Worm (Caenorhabditis elegans): Measurements from ENCODE around the gene gpd-3.
A peak's percentile ranks its signal among the peaks of the same experiment; 100 is the strongest.

gpd-3 gene

ce11 chrX:3112946-3113427 is at the start of gene gpd-3:
Gene gpd-3 (minus strand): TSS chrX:3113341.
- no peak for TF ChIP-seq nhr-2 (tag; optimal IDR thresholded peaks at IDR 0.05)
- no peak for TF ChIP-seq zip-8 (tag; optimal IDR thresholded peaks at IDR 0.05)

- TF ChIP-seq elt-1 (tag; optimal IDR thresholded peaks at IDR 0.05; ENCODE audit: borderline replicate concordance, insufficient read depth) (no peak), lin-32 (GFP tag; optimal IDR thresholded peaks at IDR 0.05) (no peak), flh-1 (GFP tag; optimal IDR thresholded peaks at IDR 0.05) (no peak), ceh-83 (GFP tag; optimal IDR thresholded peaks at IDR 0.05) (no peak), bed-3 (GFP tag; optimal IDR thresholded peaks at IDR 0.05) (no peak), ceh-43 (GFP tag; optimal IDR thresholded peaks at IDR 0.05) (no peak), nhr-76 (tag; optimal IDR thresholded peaks at IDR 0.05) (no peak), unc-120 (tag; optimal IDR thresholded peaks at IDR 0.05; ENCODE audit: poor library complexity, severe bottlenecking) (peak; percentile 51), ces-1 (GFP tag; optimal IDR thresholded peaks at IDR 0.05) (peak; percentile 24), ham-2 (GFP tag; optimal IDR thresholded peaks at IDR 0.05) (no peak), mls-2 (tag; optimal IDR thresholded peaks at IDR 0.05) (no peak), drap-1 (GFP tag; optimal IDR thresholded peaks at IDR 0.05) (no peak), pha-4 (tag; optimal IDR thresholded peaks at IDR 0.05) (peak; percentile 77), hlh-1 (tag; optimal IDR thresholded peaks at IDR 0.05) (peak; percentile 33), nhr-12 (tag; optimal IDR thresholded peaks at IDR 0.05) (no peak), lsy-2 (tag; optimal IDR thresholded peaks at IDR 0.05) (peak; percentile 46), sptf-1 (tag; optimal IDR thresholded peaks at IDR 0.05) (no peak), nhr-2 (tag; optimal IDR thresholded peaks at IDR 0.05) (no peak), nhr-237 (tag; optimal IDR thresholded peaks at IDR 0.05) (no peak), M03D4.4 (tag; optimal IDR thresholded peaks at IDR 0.05) (no peak), ceh-39 (tag; optimal IDR thresholded peaks at IDR 0.05) (no peak), ztf-11 (tag; optimal IDR thresholded peaks at IDR 0.05) (no peak), sem-2 (GFP tag; optimal IDR thresholded peaks at IDR 0.05) (no peak), mab-5 (tag; optimal IDR thresholded peaks at IDR 0.05) (no peak), blmp-1 (tag; optimal IDR thresholded peaks at IDR 0.05) (no peak), unc-39 (tag; optimal IDR thresholded peaks at IDR 0.05) (no peak), cnd-1 (tag; optimal IDR thresholded peaks at IDR 0.05) (no peak), mep-1 (tag; optimal IDR thresholded peaks at IDR 0.05) (peak; percentile 25), zip-8 (tag; optimal IDR thresholded peaks at IDR 0.05) (no peak), tbx-8 (GFP tag; optimal IDR thresholded peaks at IDR 0.05) (no peak), elt-3 (tag; optimal IDR thresholded peaks at IDR 0.05) (no peak), unc-62 (GFP tag; optimal IDR thresholded peaks at IDR 0.05) (no peak), snpc-4 (tag; optimal IDR thresholded peaks at IDR 0.05) (no peak), lin-13 (tag; optimal IDR thresholded peaks at IDR 0.05) (peak; percentile 2), nhr-28 (tag; optimal IDR thresholded peaks at IDR 0.05) (no peak)
These were observed 46.4 kb upstream of the gpd-3 start, which contains the start of gene gcc-1 for ce11 chrX:3159542-3159941. Gene gcc-1 (plus strand): TSS chrX:3159940.

- no peak for TF ChIP-seq ceh-39 (tag; optimal IDR thresholded peaks at IDR 0.05)
- TF ChIP-seq lsy-2 (tag; optimal IDR thresholded peaks at IDR 0.05): no peak
- TF ChIP-seq lin-13 (tag; optimal IDR thresholded peaks at IDR 0.05): no peak
- no peak for TF ChIP-seq zip-8 (tag; optimal IDR thresholded peaks at IDR 0.05)
- no peak for TF ChIP-seq bed-3 (GFP tag; optimal IDR thresholded peaks at IDR 0.05)
- TF ChIP-seq sptf-1 (tag; optimal IDR thresholded peaks at IDR 0.05): no peak
These were observed 43.1 kb upstream of the gpd-3 start for ce11 chrX:3156062-3156791.

Data from whole organism, mixed stage, embryonic.